Fruit fly (Drosophila melanogaster) whole organism, adult: ENCODE results near the gene CG1142.

ENCODE experiments used
- CG11617 ChIP-seq: fragments of 200-800 bp; sonication (Bioruptor generic); optimal IDR thresholded peaks from 2 replicates; lab custom pipeline; 2017; ENCODE audit warnings: mild to moderate bottlenecking, missing biosample characterization, missing genetic modification reagents, missing genetic modification characterization
- CG12768 ChIP-seq: fragments of 200-800 bp; sonication (Bioruptor generic); optimal IDR thresholded peaks from 2 replicates; lab custom pipeline; 2017; ENCODE audit warnings: missing biosample characterization, missing genetic modification characterization, mild to moderate bottlenecking, moderate library complexity, missing genetic modification reagents
- CG14711 ChIP-seq: fragments of 200-800 bp; sonication (Bioruptor generic); optimal IDR thresholded peaks from 2 replicates; lab custom pipeline; 2018; ENCODE audit warnings: missing biosample characterization, mild to moderate bottlenecking, missing genetic modification characterization, moderate library complexity
- CG1620 ChIP-seq: fragments of 200-800 bp; sonication (Bioruptor generic); optimal IDR thresholded peaks from 2 replicates; lab custom pipeline; 2016; ENCODE audit warnings: missing biosample characterization, missing genetic modification characterization
- CG33017 ChIP-seq: fragments of 200-800 bp; sonication (Bioruptor generic); optimal IDR thresholded peaks from 2 replicates; lab custom pipeline; 2018; ENCODE audit warnings: missing biosample characterization, mild to moderate bottlenecking, missing genetic modification characterization, moderate library complexity
- CG5204 ChIP-seq: fragments of 200-800 bp; sonication (Bioruptor generic); optimal IDR thresholded peaks from 2 replicates; lab custom pipeline; 2016; ENCODE audit warnings: missing biosample characterization, missing genetic modification characterization
- CG7045 ChIP-seq: fragments of 200-800 bp; sonication (Bioruptor generic); optimal IDR thresholded peaks from 2 replicates; lab custom pipeline; 2017; ENCODE audit warnings: missing biosample characterization, mild to moderate bottlenecking, missing genetic modification characterization
- CG7101 ChIP-seq: fragments of 200-800 bp; sonication (Bioruptor generic); optimal IDR thresholded peaks from 2 replicates; lab custom pipeline; 2018; ENCODE audit warnings: missing biosample characterization, mild to moderate bottlenecking, missing genetic modification characterization, moderate library complexity
- Clk ChIP-seq: fragments of 200-800 bp; sonication (Bioruptor generic); optimal IDR thresholded peaks from 2 replicates; lab custom pipeline; 2017; ENCODE audit warnings: missing biosample characterization, missing genetic modification characterization
- Crg-1 ChIP-seq: fragments of 200-800 bp; sonication (Bioruptor generic); optimal IDR thresholded peaks from 2 replicates; lab custom pipeline; 2016; ENCODE audit warnings: missing biosample characterization, missing genetic modification characterization
- Hr96 ChIP-seq: fragments of 200-800 bp; sonication (Bioruptor generic); optimal IDR thresholded peaks from 2 replicates; lab custom pipeline; 2016; ENCODE audit warnings: missing biosample characterization, missing genetic modification characterization
- Mnt ChIP-seq: fragments of 200-800 bp; sonication (Bioruptor generic); optimal IDR thresholded peaks from 2 replicates; lab custom pipeline; 2016; ENCODE audit warnings: missing biosample characterization, mild to moderate bottlenecking, missing genetic modification characterization
- bab1 ChIP-seq: fragments of 200-800 bp; sonication (Bioruptor generic); optimal IDR thresholded peaks from 3 replicates; lab custom pipeline; 2019; ENCODE audit warnings: missing biosample characterization, mild to moderate bottlenecking, missing genetic modification characterization, moderate library complexity
- cic ChIP-seq: fragments of 200-800 bp; sonication (Bioruptor generic); optimal IDR thresholded peaks from 2 replicates; lab custom pipeline; 2017; ENCODE audit warnings: missing biosample characterization, mild to moderate bottlenecking, missing genetic modification characterization, moderate library complexity
- cnc ChIP-seq, 2 experiments: fragments of >200 bp; optimal IDR thresholded peaks; 2 replicates each; lab custom pipeline; 2017
- kay ChIP-seq: fragments of 200-800 bp; sonication (Bioruptor generic); peaks from one replicate; lab custom pipeline; 2016; ENCODE audit warnings: missing biosample characterization, missing genetic modification characterization, borderline replicate concordance
- ovo ChIP-seq: fragments of 200-800 bp; sonication (Bioruptor generic); optimal IDR thresholded peaks from 2 replicates; lab custom pipeline; 2016; ENCODE audit warnings: missing biosample characterization, missing genetic modification characterization
- pad ChIP-seq: fragments of 200-800 bp; sonication (Bioruptor generic); optimal IDR thresholded peaks from 3 replicates; lab custom pipeline; 2017; ENCODE audit warnings: missing biosample characterization, missing genetic modification characterization, mild to moderate bottlenecking, moderate library complexity, missing genetic modification reagents
- tj ChIP-seq: fragments of 200-800 bp; sonication (Bioruptor generic); optimal IDR thresholded peaks from 3 replicates; lab custom pipeline; 2017; ENCODE audit warnings: missing biosample characterization, mild to moderate bottlenecking, missing genetic modification characterization, moderate library complexity
- toe ChIP-seq: fragments of 200-800 bp; sonication (Bioruptor generic); optimal IDR thresholded peaks from 2 replicates; lab custom pipeline; 2016; ENCODE audit warnings: missing biosample characterization, missing genetic modification characterization

Gene CG1142

DNA sequence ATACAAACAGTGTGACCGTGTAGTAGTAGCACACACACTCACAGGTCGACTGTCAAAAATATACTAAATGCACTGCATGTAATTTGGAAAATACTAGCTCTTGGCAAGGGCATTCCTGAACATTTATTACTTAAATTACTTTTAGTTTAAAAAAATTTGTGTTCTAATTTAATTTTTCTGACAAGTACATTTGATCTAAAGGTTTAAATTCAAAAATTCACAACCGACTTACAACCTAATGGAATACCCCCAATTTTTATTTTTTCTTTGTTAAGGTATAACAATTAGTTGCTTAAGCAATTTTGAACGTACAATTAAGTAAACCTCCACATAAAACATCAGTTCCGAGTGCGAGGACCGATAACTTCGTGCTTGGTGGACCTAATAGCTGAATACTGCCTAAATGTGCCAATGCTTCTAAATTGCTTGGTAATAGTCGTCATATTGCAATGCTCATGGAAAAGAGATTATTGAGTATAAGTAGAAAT is at the start of gene CG1142:
CG1142 (minus strand) TSS at position 15 of the 488 bp plus-strand sequence.
- TF ChIP-seq bab1 (GFP tag; lab: Kevin White, UChicago), result peak; percentile 99
- peak; percentile 98 for TF ChIP-seq CG7045 (GFP tag; lab: Kevin White, UChicago)
- TF ChIP-seq Clk (GFP tag; lab: Kevin White, UChicago), result peak; percentile 92
- peak; percentile 98 for TF ChIP-seq CG33017 (tag; lab: Kevin White, UChicago)
- TF ChIP-seq CG1620, result peak; percentile 94
- TF ChIP-seq cnc (optimal IDR thresholded peaks at IDR 0.05; lab: Kevin White, UChicago), result no peak
- TF ChIP-seq pad (GFP tag; lab: Kevin White, UChicago), result peak; percentile 85
- peak; percentile 94 for TF ChIP-seq CG11617 (GFP tag; lab: Kevin White, UChicago)
- peak; percentile 92 for TF ChIP-seq toe (GFP tag; lab: Kevin White, UChicago)
- TF ChIP-seq CG14711 (tag; lab: Kevin White, UChicago), result peak; percentile 94
- TF ChIP-seq CG7101 (tag; lab: Kevin White, UChicago), result peak; percentile 97
- peak; percentile 90 for TF ChIP-seq Crg-1 (GFP tag; lab: Kevin White, UChicago)
- peak; percentile 79 for TF ChIP-seq tj (GFP tag; lab: Kevin White, UChicago)
- TF ChIP-seq ovo (GFP tag; lab: Kevin White, UChicago), result peak; percentile 84
- peak; percentile 89 for TF ChIP-seq kay
- TF ChIP-seq Mnt, result peak; percentile 64
- peak; percentile 92 for TF ChIP-seq CG12768
- peak; percentile 94 for TF ChIP-seq CG5204 (GFP tag; lab: Kevin White, UChicago)
- peak; percentile 29 for TF ChIP-seq cic (GFP tag; lab: Kevin White, UChicago)
- peak; percentile 89 for TF ChIP-seq Hr96 (GFP tag; lab: Kevin White, UChicago)

DNA sequence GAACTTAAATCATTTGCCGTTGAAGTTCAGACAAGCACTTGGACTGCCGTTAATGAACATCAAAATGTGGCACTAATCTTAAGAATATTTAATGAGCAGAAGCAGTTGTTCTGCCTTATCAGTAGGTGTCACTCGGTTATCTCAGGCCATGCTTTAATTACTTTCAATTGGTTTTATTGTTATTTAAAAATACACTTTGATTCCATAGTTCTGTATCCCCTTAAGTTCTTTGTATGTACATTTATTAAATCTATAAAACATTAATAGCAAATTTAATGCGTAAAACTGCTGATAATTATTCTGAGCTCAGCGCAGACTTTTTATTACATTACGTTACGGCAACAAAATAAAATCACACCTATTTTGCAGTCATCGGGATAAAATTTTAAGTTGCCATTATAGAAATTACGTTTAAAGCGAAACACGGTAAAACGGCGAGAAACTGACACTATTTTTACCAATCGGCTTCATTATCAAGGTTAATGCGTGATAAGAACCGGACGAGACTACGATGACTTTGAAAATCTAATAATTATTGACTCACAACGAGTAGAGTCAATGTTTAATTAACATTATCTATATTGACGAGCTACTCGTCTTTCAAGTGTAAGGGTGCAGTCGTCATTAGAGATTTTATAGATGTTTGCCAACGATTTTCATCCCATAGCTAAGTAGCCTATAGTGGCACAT is 48.8 kb upstream of the CG1142 start:
- TF ChIP-seq cnc (optimal IDR thresholded peaks at IDR 0.05; lab: Kevin White, UChicago) (peak in 1 of 2 experiments; percentile 31), bab1 (GFP tag; lab: Kevin White, UChicago) (no peak), CG33017 (tag; lab: Kevin White, UChicago) (peak; percentile 59), tj (GFP tag; lab: Kevin White, UChicago) (no peak), Clk (GFP tag; lab: Kevin White, UChicago) (no peak), Mnt (peak; percentile 10), CG12768 (peak; percentile 44), pad (GFP tag; lab: Kevin White, UChicago) (no peak), cic (GFP tag; lab: Kevin White, UChicago) (peak; percentile 24), Hr96 (GFP tag; lab: Kevin White, UChicago) (no peak), Crg-1 (GFP tag; lab: Kevin White, UChicago) (peak; percentile 60), ovo (GFP tag; lab: Kevin White, UChicago) (peak; percentile 27), toe (GFP tag; lab: Kevin White, UChicago) (peak; percentile 26), CG7045 (GFP tag; lab: Kevin White, UChicago) (peak; percentile 5), CG7101 (tag; lab: Kevin White, UChicago) (peak; percentile 65), CG14711 (tag; lab: Kevin White, UChicago) (peak; percentile 16), kay (peak; percentile 61), CG1620 (no peak), CG5204 (GFP tag; lab: Kevin White, UChicago) (peak; percentile 20), CG11617 (GFP tag; lab: Kevin White, UChicago) (no peak)

DNA sequence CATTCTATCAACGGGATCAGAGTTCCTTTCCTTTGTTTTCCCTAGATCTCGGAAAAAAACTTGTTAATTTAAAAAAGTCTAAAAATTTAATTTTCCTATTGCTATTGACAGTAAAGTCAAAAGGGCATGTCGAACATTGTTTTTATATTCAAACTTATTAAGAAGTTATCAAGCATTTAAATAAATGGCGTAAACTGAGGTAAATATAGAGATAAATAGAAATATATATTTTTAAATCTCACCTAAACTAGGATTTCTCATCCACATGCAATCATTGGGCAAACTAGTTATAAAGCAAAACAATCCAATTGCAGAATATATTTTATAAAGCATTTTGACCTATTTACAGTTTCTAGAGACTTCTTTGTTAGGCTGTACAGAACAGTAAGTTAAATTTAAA is 45.8 kb upstream of the CG1142 start, which contains the start of gene Ubc84D:
Ubc84D (minus strand) TSS at position 101 of the 400 bp plus-strand sequence.
- no peak for TF ChIP-seq Mnt
- TF ChIP-seq CG11617 (GFP tag; lab: Kevin White, UChicago), result no peak
- TF ChIP-seq CG7101 (tag; lab: Kevin White, UChicago), result no peak
- TF ChIP-seq kay, result no peak
- TF ChIP-seq Hr96 (GFP tag; lab: Kevin White, UChicago), result no peak
- TF ChIP-seq Clk (GFP tag; lab: Kevin White, UChicago), result no peak
- TF ChIP-seq CG7045 (GFP tag; lab: Kevin White, UChicago), result no peak
- no peak for TF ChIP-seq bab1 (GFP tag; lab: Kevin White, UChicago)
- no peak for TF ChIP-seq CG5204 (GFP tag; lab: Kevin White, UChicago)
- TF ChIP-seq ovo (GFP tag; lab: Kevin White, UChicago), result no peak
- no peak for TF ChIP-seq CG1620
- no peak for TF ChIP-seq Crg-1 (GFP tag; lab: Kevin White, UChicago)

DNA sequence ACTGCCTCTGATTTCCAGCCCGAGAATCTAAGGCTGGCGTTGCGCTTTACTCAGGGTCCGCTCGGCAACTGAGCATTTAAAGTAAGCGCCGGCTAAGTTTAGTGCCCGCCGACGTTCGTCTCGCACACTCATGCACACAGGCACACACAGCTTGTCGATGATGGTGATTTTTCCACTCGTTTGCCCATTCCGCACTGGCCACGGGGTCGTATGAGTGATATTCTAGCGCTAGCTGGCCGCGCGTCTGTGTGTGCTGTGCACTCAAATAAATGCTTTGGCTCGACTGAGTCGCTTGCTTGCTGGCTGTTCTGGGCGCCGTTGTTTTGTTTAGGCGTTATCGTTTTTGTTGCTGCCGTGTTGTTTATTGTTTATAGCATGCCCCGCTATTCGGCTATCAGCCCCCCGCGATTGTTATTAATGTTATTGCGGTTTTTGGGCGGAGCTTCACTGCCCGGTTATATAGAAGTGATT is 42.1 kb upstream of the CG1142 start, which contains the start of gene alpha-Est8:
alpha-Est8 (minus strand) TSS at position 72 of the 471 bp plus-strand sequence.
- TF ChIP-seq CG1620, result no peak
- no peak for TF ChIP-seq Crg-1 (GFP tag; lab: Kevin White, UChicago)
- TF ChIP-seq pad (GFP tag; lab: Kevin White, UChicago), result peak; percentile 14
- no peak for TF ChIP-seq bab1 (GFP tag; lab: Kevin White, UChicago)
- peak; percentile 55 for TF ChIP-seq cic (GFP tag; lab: Kevin White, UChicago)
- peak; percentile 10 for TF ChIP-seq Clk (GFP tag; lab: Kevin White, UChicago)
- peak; percentile 2 for TF ChIP-seq Hr96 (GFP tag; lab: Kevin White, UChicago)
- TF ChIP-seq CG12768, result peak; percentile 47
- peak; percentile 28 for TF ChIP-seq CG7101 (tag; lab: Kevin White, UChicago)
- TF ChIP-seq CG14711 (tag; lab: Kevin White, UChicago), result peak; percentile 29
- TF ChIP-seq tj (GFP tag; lab: Kevin White, UChicago), result peak; percentile 3
- peak; percentile 88 for TF ChIP-seq ovo (GFP tag; lab: Kevin White, UChicago)
- peak; percentile 59 for TF ChIP-seq Mnt
- peak; percentile 38 for TF ChIP-seq CG7045 (GFP tag; lab: Kevin White, UChicago)
- TF ChIP-seq toe (GFP tag; lab: Kevin White, UChicago), result peak; percentile 31
- no peak for TF ChIP-seq cnc (optimal IDR thresholded peaks at IDR 0.05; lab: Kevin White, UChicago)
- TF ChIP-seq CG33017 (tag; lab: Kevin White, UChicago), result peak; percentile 51
- peak; percentile 2 for TF ChIP-seq kay
- no peak for TF ChIP-seq CG11617 (GFP tag; lab: Kevin White, UChicago)
- peak; percentile 38 for TF ChIP-seq CG5204 (GFP tag; lab: Kevin White, UChicago)
